Worm (Caenorhabditis elegans) whole organism, young adult: ENCODE results near the gene idpb-4.

Experiments used
- Y95B8A.8 ChIP-seq: fragments of 200-800 bp; sonication (Bioruptor generic); IDR thresholded peaks from 2 replicates; pipeline ENCODE4 v1.3.6; 2022; ENCODE audit warnings: missing genetic modification reagents, missing genetic modification characterization, missing compliant biosample characterization
- ama-1 ChIP-seq, 3 experiments: fragments of 150-350 bp in 1 of 3; sonication (generic microtip) in 2 of 3; optimal IDR thresholded peaks; 2 replicates each; lab custom pipeline; 2014 to 2018; ENCODE audit warnings: missing biosample characterization in 2 of 3, missing genetic modification characterization in 2 of 3, missing genetic modification reagents in 2 of 3
- ceh-100 ChIP-seq: fragments of 200-800 bp; sonication (Bioruptor generic); IDR thresholded peaks from 2 replicates; pipeline ENCODE4 v1.3.6; 2022; ENCODE audit warnings: missing genetic modification reagents, missing genetic modification characterization, missing compliant biosample characterization
- egl-18 ChIP-seq: fragments of 200-800 bp; sonication (Bioruptor generic); IDR thresholded peaks from 2 replicates; pipeline ENCODE4 v1.3.6; 2022; ENCODE audit warnings: missing genetic modification reagents, missing genetic modification characterization, missing compliant biosample characterization
- let-526 ChIP-seq: fragments of 200-800 bp; sonication (Bioruptor generic); IDR thresholded peaks from 2 replicates; pipeline ENCODE4 v1.3.6; 2022; ENCODE audit warnings: missing genetic modification reagents, missing genetic modification characterization, missing compliant biosample characterization
- lin-26 ChIP-seq: fragments of 200-800 bp; sonication (Bioruptor generic); IDR thresholded peaks from 2 replicates; pipeline ENCODE4 v1.3.6; 2022; ENCODE audit warnings: missing genetic modification reagents, missing genetic modification characterization, missing compliant biosample characterization
- pha-4 ChIP-seq: fragments of 150-350 bp; sonication (generic microtip); optimal IDR thresholded peaks from 2 replicates; lab custom pipeline; 2014; ENCODE audit warnings: missing biosample characterization, missing genetic modification reagents, missing genetic modification characterization
- tbp1 ChIP-seq: fragments of 200-800 bp; sonication (Bioruptor generic); optimal IDR thresholded peaks from 2 replicates; lab custom pipeline; 2018; ENCODE audit warnings: mild to moderate bottlenecking, missing genetic modification characterization, missing compliant biosample characterization
- unc-130 ChIP-seq: sonication (generic microtip); optimal IDR thresholded peaks from 2 replicates; lab custom pipeline; 2016; ENCODE audit warnings: missing genetic modification reagents, missing genetic modification characterization, missing compliant biosample characterization

DNA sequence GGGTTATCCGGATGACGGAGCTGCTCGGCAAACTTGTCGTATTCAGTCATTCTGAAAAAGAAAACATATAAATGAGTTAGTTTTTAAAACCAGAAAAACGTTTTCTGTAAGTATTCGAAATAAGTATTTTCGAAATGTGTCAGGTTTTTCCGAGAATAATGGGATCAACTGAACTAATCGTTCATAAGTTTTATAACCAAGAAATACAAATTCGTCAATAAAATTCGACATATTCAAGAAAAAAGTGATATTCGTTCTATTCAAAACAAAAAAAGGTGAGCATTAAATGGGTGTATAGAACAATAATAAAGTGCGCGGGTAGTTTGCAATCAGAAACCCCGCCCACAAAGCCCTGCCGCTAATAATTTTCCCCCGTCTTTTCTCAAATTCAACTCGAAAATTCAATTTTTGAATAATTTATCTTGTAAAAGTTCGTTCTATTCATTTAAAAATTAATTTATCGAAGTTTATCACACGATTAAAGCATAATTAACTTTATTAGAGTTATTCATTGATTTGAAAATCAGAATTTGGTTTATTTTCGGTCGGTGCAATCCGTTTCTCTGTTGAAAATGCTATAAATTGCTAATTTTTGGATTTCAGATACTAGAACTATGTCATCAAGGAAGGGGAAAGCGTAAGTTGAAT lies 21.0 kb downstream of the idpb-4 start, which contains the start of the genes cyn-11 and T01B7.5:
- TF ChIP-seq Y95B8A.8 (no peak), ama-1 (optimal IDR thresholded peaks at IDR 0.05; lab: Kevin White, UChicago) (no peak), ama-1 (GFP tag; optimal IDR thresholded peaks at IDR 0.05; lab: Kevin White, UChicago) (no peak), pha-4 (tag; lab: Kevin White, UChicago) (no peak), egl-18 (GFP tag; lab: Robert Waterston, UW) (no peak), lin-26 (no peak), ceh-100 (GFP tag; lab: Robert Waterston, UW) (peak; percentile 25; the same call in 1 of the 2 replicates), unc-130 (no peak), tbp1 (GFP tag; lab: Kevin White, UChicago) (no peak), let-526 (no peak)
